Worm (Caenorhabditis elegans) whole organism, L1 larva: ENCODE results near the gene Y58A7A.3.

Source experiments
- hpl-2 ChIP-seq: fragments of 150-350 bp; optimal IDR thresholded peaks from 2 replicates; lab custom pipeline; 2014; ENCODE audit warnings: missing biosample characterization, missing genetic modification reagents, missing genetic modification characterization
- nhr-237 ChIP-seq: fragments of 150-350 bp; optimal IDR thresholded peaks from 2 replicates; lab custom pipeline; 2014; ENCODE audit warnings: missing biosample characterization, missing genetic modification characterization
- snpc-4 ChIP-seq: fragments of 150-350 bp; optimal IDR thresholded peaks from 2 replicates; lab custom pipeline; 2014; ENCODE audit warnings: missing biosample characterization, missing genetic modification characterization
- tlp-1 ChIP-seq: fragments of 150-350 bp; optimal IDR thresholded peaks from 2 replicates; lab custom pipeline; 2014; ENCODE audit warnings: missing biosample characterization, missing genetic modification characterization
- zip-4 ChIP-seq: fragments of 200-800 bp; sonication (Bioruptor generic); optimal IDR thresholded peaks from 2 replicates; lab custom pipeline; 2018; ENCODE audit warnings: mild to moderate bottlenecking, missing genetic modification characterization, moderate library complexity, missing compliant biosample characterization

- TF ChIP-seq nhr-237 (tag; lab: Kevin White, UChicago) (no peak), tlp-1 (tag; lab: Kevin White, UChicago) (no peak), zip-4 (GFP tag; lab: Kevin White, UChicago) (no peak), hpl-2 (GFP tag; lab: Kevin White, UChicago) (no peak), snpc-4 (tag; lab: Kevin White, UChicago) (no peak)
These were observed 27.1 kb upstream of the Y58A7A.3 start, which contains the start of gene srab-3 for ce11 chrV:5107816-5108215.
